Fruit fly (Drosophila melanogaster): ENCODE results near the gene sphinx2.

Gene sphinx2

DNA sequence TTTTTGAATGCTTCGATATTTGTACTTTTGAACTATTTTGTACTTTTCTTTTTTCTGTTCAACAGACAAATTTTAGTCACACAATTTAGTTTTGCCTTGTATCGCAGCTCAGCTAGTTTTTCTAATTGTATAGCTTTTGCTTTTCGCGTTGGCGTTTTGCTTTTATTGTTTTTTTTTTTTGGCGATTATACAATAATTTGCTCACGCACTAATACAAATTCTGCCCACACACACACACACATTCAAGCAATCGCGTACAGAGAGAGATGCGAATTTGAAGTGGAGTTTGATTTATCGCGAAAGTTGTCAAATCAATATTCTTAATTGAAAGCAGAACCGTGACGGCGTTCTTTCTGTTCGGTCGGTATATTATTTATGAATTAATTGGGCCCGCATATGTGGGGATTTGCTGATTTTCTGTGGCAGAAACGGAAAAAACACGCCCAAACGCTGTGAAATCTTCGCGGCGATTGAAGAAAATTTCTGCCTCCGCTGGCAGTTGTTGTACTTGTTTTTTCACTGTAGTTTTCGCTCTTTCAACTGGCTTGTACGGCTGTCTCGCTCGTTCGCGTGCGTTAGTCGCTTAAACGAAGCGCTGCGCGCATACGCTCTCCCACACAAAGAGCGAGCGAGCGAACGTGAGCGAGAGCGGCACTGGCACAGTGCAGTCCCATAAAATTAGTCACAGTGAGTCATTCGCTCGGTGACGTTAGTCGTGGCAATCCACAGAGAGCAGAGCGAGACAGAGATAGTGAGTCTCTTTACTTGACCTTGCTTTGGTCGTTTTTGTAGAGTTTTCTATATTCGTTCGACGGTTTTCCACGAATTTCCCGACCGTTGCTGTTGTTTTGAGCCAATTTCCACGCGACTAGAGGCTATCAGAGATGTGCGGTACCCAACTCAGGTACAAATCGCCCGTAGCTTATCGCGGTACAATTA is 5.5 kb downstream of the sphinx2 start, which contains the start of gene Rac2 (continued):
- TF ChIP-seq kah (GFP tag; optimal IDR thresholded peaks at IDR 0.05) = peak; percentile 23
- TF ChIP-seq gem (tag; optimal IDR thresholded peaks at IDR 0.05) = peak; percentile 2
- no peak for TF ChIP-seq tup (GFP tag; optimal IDR thresholded peaks at IDR 0.05)
- TF ChIP-seq otp (GFP tag; IDR thresholded peaks at IDR 0.05) = peak; percentile 51; the same call in 1 of the 3 replicates
- TF ChIP-seq CG6854 (GFP tag; optimal IDR thresholded peaks at IDR 0.05) = no peak
- TF ChIP-seq eyg (GFP tag; optimal IDR thresholded peaks at IDR 0.05) = no peak
- TF ChIP-seq abd-A (tag; optimal IDR thresholded peaks at IDR 0.05) = peak; percentile 58
- TF ChIP-seq YL-1 (GFP tag; optimal IDR thresholded peaks at IDR 0.05) = peak; percentile 60
- peak; percentile 42 for TF ChIP-seq CG15514 (GFP tag; optimal IDR thresholded peaks at IDR 0.05)
- no peak for TF ChIP-seq h (optimal IDR thresholded peaks at IDR 0.05)
- TF ChIP-seq CG4854 (GFP tag; optimal IDR thresholded peaks at IDR 0.05) = peak; percentile 17
- TF ChIP-seq br (optimal IDR thresholded peaks at IDR 0.05) = no peak
- TF ChIP-seq kay (GFP tag; optimal IDR thresholded peaks at IDR 0.05) = peak; percentile 100
- 0 out of 2 replicates have a peak, but pooled peaks have one; percentile 3 for TF ChIP-seq CG5953 (GFP tag; IDR thresholded peaks at IDR 0.05)
- peak; percentile 90 for TF ChIP-seq grau (tag; optimal IDR thresholded peaks at IDR 0.05)
- no peak for TF ChIP-seq vfl (GFP tag; optimal IDR thresholded peaks at IDR 0.05)
- no peak for TF ChIP-seq org-1 (GFP tag; optimal IDR thresholded peaks at IDR 0.05)
- TF ChIP-seq CG10654 (GFP tag; optimal IDR thresholded peaks at IDR 0.05) = no peak
- 0 out of 3 replicates have a peak, but pooled peaks have one; percentile 13 for TF ChIP-seq CG7357 (GFP tag; IDR thresholded peaks at IDR 0.05)
- no peak for TF ChIP-seq C15 (GFP tag; IDR thresholded peaks at IDR 0.05)
- peak; percentile 34 for TF ChIP-seq CG15479 (GFP tag; optimal IDR thresholded peaks at IDR 0.05)
- peak; percentile 51; the same call in 1 of the 3 replicates for TF ChIP-seq gce (GFP tag; IDR thresholded peaks at IDR 0.05)
- no peak for TF ChIP-seq Mrtf (GFP tag; IDR thresholded peaks at IDR 0.05)
- no peak for TF ChIP-seq ro (GFP tag; IDR thresholded peaks at IDR 0.05)
- no peak for TF ChIP-seq mam (GFP tag; optimal IDR thresholded peaks at IDR 0.05)
- TF ChIP-seq NFAT (GFP tag; IDR thresholded peaks at IDR 0.05) = no peak
- TF ChIP-seq slbo (GFP tag; IDR thresholded peaks at IDR 0.05) = 0 out of 2 replicates have a peak, but pooled peaks have one; percentile 33
- peak; percentile 74 for TF ChIP-seq Aef1 (GFP tag; IDR thresholded peaks at IDR 0.05)
- peak; percentile 56 for TF ChIP-seq gsb-n (tag; optimal IDR thresholded peaks at IDR 0.05)
- TF ChIP-seq dysf (GFP tag; IDR thresholded peaks at IDR 0.05) = peak; percentile 40; the same call in 1 of the 3 replicates
- no peak for TF ChIP-seq CG12104 (GFP tag; optimal IDR thresholded peaks at IDR 0.05)
- TF ChIP-seq CG34376 (GFP tag; optimal IDR thresholded peaks at IDR 0.05) = peak; percentile 7
- peak; percentile 65 for TF ChIP-seq Adf1 (GFP tag; IDR thresholded peaks at IDR 0.05)
- TF ChIP-seq eve (GFP tag; optimal IDR thresholded peaks at IDR 0.05) = peak in 1 of 2 experiments; percentile 60
- TF ChIP-seq CG4730 (GFP tag; IDR thresholded peaks at IDR 0.05) = no peak
- no peak for TF ChIP-seq CG43689 (GFP tag; IDR thresholded peaks at IDR 0.05)
- peak; percentile 64 for TF ChIP-seq CG15601 (tag; optimal IDR thresholded peaks at IDR 0.05)
- peak; percentile 91 for TF ChIP-seq CG8478 (optimal IDR thresholded peaks at IDR 0.05)
- no peak for TF ChIP-seq CG12071 (GFP tag; optimal IDR thresholded peaks at IDR 0.05)
- peak; percentile 37 for TF ChIP-seq CG11504 (tag; optimal IDR thresholded peaks at IDR 0.05)
- peak; percentile 66 for TF ChIP-seq Jarid2 (GFP tag; optimal IDR thresholded peaks at IDR 0.05)
- TF ChIP-seq CG1603 (tag; optimal IDR thresholded peaks at IDR 0.05) = peak; percentile 1
- TF ChIP-seq CG17186 (GFP tag; optimal IDR thresholded peaks at IDR 0.05) = no peak
- peak; percentile 54 for TF ChIP-seq bbx (GFP tag; IDR thresholded peaks at IDR 0.05; ENCODE audit: partially characterized antibody)
- TF ChIP-seq CG10267 (tag; optimal IDR thresholded peaks at IDR 0.05) = no peak
- no peak for TF ChIP-seq CG12391 (tag; optimal IDR thresholded peaks at IDR 0.05)
- TF ChIP-seq sd (tag; optimal IDR thresholded peaks at IDR 0.05) = peak; percentile 63
- TF ChIP-seq zfh1 (GFP tag; IDR thresholded peaks at IDR 0.05) = no peak
- peak; percentile 45 for TF ChIP-seq lilli (GFP tag; optimal IDR thresholded peaks at IDR 0.05)
- TF ChIP-seq gt (GFP tag; IDR thresholded peaks at IDR 0.05) = no peak
